Fruit fly (Drosophila melanogaster) whole organism, larva: ENCODE measurements around the gene CG6983.

Experiments used
- noc ChIP-seq: fragments of 200-800 bp; sonication (Bioruptor generic); optimal IDR thresholded peaks from 3 replicates; lab custom pipeline; 2019; ENCODE audit warnings: missing biosample characterization, mild to moderate bottlenecking, missing genetic modification characterization, moderate library complexity

The CG6983 gene

dm6 chr3L:8451966-8452620, 2.9 kb upstream of the CG6983 start:
- TF ChIP-seq noc (tag; lab: Kevin White, UChicago), result no peak

dm6 chr3L:8450747-8451146, 1.6 kb upstream of the CG6983 start:
- no peak for TF ChIP-seq noc (tag; lab: Kevin White, UChicago)

- peak; percentile 51 for TF ChIP-seq noc (tag; lab: Kevin White, UChicago)
Observed at dm6 chr3L:8449800-8450690, 868 bp upstream of the CG6983 start, which contains the start of gene Gug. Gene Gug, plus strand, starts transcription at chr3L:8449922.

dm6 chr3L:8448517-8448889, 674 bp downstream of the CG6983 start:
- no peak for TF ChIP-seq noc (tag; lab: Kevin White, UChicago)

dm6 chr3L:8447795-8448516, 1.2 kb downstream of the CG6983 start:
- TF ChIP-seq noc (tag; lab: Kevin White, UChicago), result peak; percentile 78

dm6 chr3L:8446050-8446781, 3.0 kb downstream of the CG6983 start:
- peak; percentile 86 for TF ChIP-seq noc (tag; lab: Kevin White, UChicago)

dm6 chr3L:8445027-8445426, 4.2 kb downstream of the CG6983 start:
- no peak for TF ChIP-seq noc (tag; lab: Kevin White, UChicago)

dm6 chr3L:8441745-8442575, 7.2 kb downstream of the CG6983 start, which contains the start of gene Unr:
Gene Unr, minus strand, starts transcription at chr3L:8442381.
- peak; percentile 62 for TF ChIP-seq noc (tag; lab: Kevin White, UChicago)

- no peak for TF ChIP-seq noc (tag; lab: Kevin White, UChicago)
Observed at dm6 chr3L:8440771-8441549, 8.2 kb downstream of the CG6983 start.

dm6 chr3L:8440079-8440478, 9.1 kb downstream of the CG6983 start:
- TF ChIP-seq noc (tag; lab: Kevin White, UChicago), result no peak

- TF ChIP-seq noc (tag; lab: Kevin White, UChicago), result no peak
Observed at dm6 chr3L:8437583-8437982, 11.6 kb downstream of the CG6983 start.

- no peak for TF ChIP-seq noc (tag; lab: Kevin White, UChicago)
Observed at dm6 chr3L:8424831-8425336, 24.3 kb downstream of the CG6983 start, which contains the start of gene Cbl. Gene Cbl, plus strand, starts transcription at chr3L:8424954.

dm6 chr3L:8423156-8423555, 26.0 kb downstream of the CG6983 start:
- TF ChIP-seq noc (tag; lab: Kevin White, UChicago), result no peak
